Worm (Caenorhabditis elegans): ENCODE results near the gene pqn-32.

pqn-32 gene

ce11 chrII:13130576-13130975 lies 22.8 kb downstream of the pqn-32 start:
- TF ChIP-seq lin-35 (GFP tag; optimal IDR thresholded peaks at IDR 0.05) (no peak), zip-4 (GFP tag; optimal IDR thresholded peaks at IDR 0.05) (no peak), nhr-84 (tag; optimal IDR thresholded peaks at IDR 0.05) (no peak), hlh-17 (GFP tag; optimal IDR thresholded peaks at IDR 0.05; ENCODE audit: borderline replicate concordance) (no peak), isw-1 (GFP tag; IDR thresholded peaks at IDR 0.05) (no peak), C04F5.9 (tag; optimal IDR thresholded peaks at IDR 0.05) (no peak)

- TF ChIP-seq efl-1 (optimal IDR thresholded peaks at IDR 0.05) (no peak), efl-1 (GFP tag; optimal IDR thresholded peaks at IDR 0.05 in 1 of 2) (peak in 1 of 2 experiments; percentile 13), unc-130 (tag; optimal IDR thresholded peaks at IDR 0.05) (no peak)
These were observed 31.8 kb downstream of the pqn-32 start for ce11 chrII:13139573-13139972.

- peak; percentile 13 for TF ChIP-seq nhr-85 (tag)
- no peak for TF ChIP-seq ceh-63 (GFP tag; optimal IDR thresholded peaks at IDR 0.05)
- TF ChIP-seq F16B12.6 (tag; optimal IDR thresholded peaks at IDR 0.05) = no peak
These were observed 34.6 kb downstream of the pqn-32 start for ce11 chrII:13142372-13142771.

ce11 chrII:13145204-13145603 lies 37.4 kb downstream of the pqn-32 start, which contains the start of gene mltn-1:
Gene mltn-1 (minus strand): TSS chrII:13145225.
- no peak for TF ChIP-seq rnt-1 (tag; optimal IDR thresholded peaks at IDR 0.05)
- peak; percentile 22 for TF ChIP-seq unc-130 (tag; optimal IDR thresholded peaks at IDR 0.05)
- peak in 1 of 6 experiments; percentile 82 for TF ChIP-seq elt-3 (tag; optimal IDR thresholded peaks at IDR 0.05)
- TF ChIP-seq snpc-4 (tag; optimal IDR thresholded peaks at IDR 0.05) = no peak
- TF ChIP-seq mdl-1 (tag; optimal IDR thresholded peaks at IDR 0.05) = peak in 1 of 2 experiments; percentile 36
- TF ChIP-seq blmp-1 (tag; optimal IDR thresholded peaks at IDR 0.05) = peak; percentile 77
- no peak for TF ChIP-seq nhr-90 (tag; optimal IDR thresholded peaks at IDR 0.05; ENCODE audit: poor library complexity)
- no peak for TF ChIP-seq efl-1 (optimal IDR thresholded peaks at IDR 0.05)
- TF ChIP-seq efl-1 (GFP tag; optimal IDR thresholded peaks at IDR 0.05 in 1 of 2) = peak in 1 of 2 experiments; percentile 77

ce11 chrII:13148247-13148646 lies 40.4 kb downstream of the pqn-32 start:
- peak; percentile 62 for TF ChIP-seq nhr-85 (tag)
- peak; percentile 90 for TF ChIP-seq blmp-1 (tag; optimal IDR thresholded peaks at IDR 0.05)
- no peak for TF ChIP-seq hlh-4 (tag; optimal IDR thresholded peaks at IDR 0.05)
- no peak for TF ChIP-seq dsc-1 (tag; optimal IDR thresholded peaks at IDR 0.05)
- TF ChIP-seq lsy-2 (tag; optimal IDR thresholded peaks at IDR 0.05) = peak in 1 of 2 experiments; percentile 19
- no peak for TF ChIP-seq mdl-1 (tag; optimal IDR thresholded peaks at IDR 0.05)
- no peak for TF ChIP-seq snu-23 (GFP tag; optimal IDR thresholded peaks at IDR 0.05)
- no peak for TF ChIP-seq lir-3 (tag; optimal IDR thresholded peaks at IDR 0.05; ENCODE audit: poor library complexity)
- no peak for TF ChIP-seq nhr-12 (tag; optimal IDR thresholded peaks at IDR 0.05)
- no peak for TF ChIP-seq Y116A8C.19 (tag; optimal IDR thresholded peaks at IDR 0.05; ENCODE audit: borderline replicate concordance)
- peak; percentile 11 for TF ChIP-seq nhr-20 (tag; optimal IDR thresholded peaks at IDR 0.05)
- peak in 2 of 6 experiments; percentile 7 to 88 for TF ChIP-seq elt-3 (tag; optimal IDR thresholded peaks at IDR 0.05)
- no peak for TF ChIP-seq pax-3 (tag; optimal IDR thresholded peaks at IDR 0.05)
- TF ChIP-seq sptf-1 (tag; optimal IDR thresholded peaks at IDR 0.05) = no peak
- no peak for TF ChIP-seq fkh-8 (tag; optimal IDR thresholded peaks at IDR 0.05)
- TF ChIP-seq F16B12.6 (tag; optimal IDR thresholded peaks at IDR 0.05) = no peak

ce11 chrII:13149965-13150364 lies 42.1 kb downstream of the pqn-32 start:
- TF ChIP-seq snpc-4 (tag; optimal IDR thresholded peaks at IDR 0.05) (no peak), lin-14 (GFP tag; optimal IDR thresholded peaks at IDR 0.05) (no peak), nhr-20 (tag; optimal IDR thresholded peaks at IDR 0.05) (peak; percentile 12), elt-3 (tag; optimal IDR thresholded peaks at IDR 0.05) (peak in 2 of 6 experiments; percentile 78 to 91), efl-3 (GFP tag; optimal IDR thresholded peaks at IDR 0.05) (no peak), zag-1 (tag; optimal IDR thresholded peaks at IDR 0.05) (no peak), lin-13 (GFP tag; optimal IDR thresholded peaks at IDR 0.05) (no peak), snu-23 (GFP tag; optimal IDR thresholded peaks at IDR 0.05) (peak; percentile 18), aly-2 (tag; optimal IDR thresholded peaks at IDR 0.05) (no peak), zip-4 (GFP tag; optimal IDR thresholded peaks at IDR 0.05) (no peak), ces-1 (GFP tag; optimal IDR thresholded peaks at IDR 0.05) (no peak), efl-1 (optimal IDR thresholded peaks at IDR 0.05) (no peak), efl-1 (GFP tag; optimal IDR thresholded peaks at IDR 0.05 in 1 of 2) (peak in 1 of 2 experiments; percentile 43), ceh-90 (tag; optimal IDR thresholded peaks at IDR 0.05) (no peak), nhr-85 (tag) (peak; percentile 6), nhr-77 (tag; optimal IDR thresholded peaks at IDR 0.05) (no peak), blmp-1 (tag; optimal IDR thresholded peaks at IDR 0.05) (peak; percentile 88), dpl-1 (GFP tag; optimal IDR thresholded peaks at IDR 0.05) (peak in 1 of 3 experiments; percentile 4), nhr-28 (tag; optimal IDR thresholded peaks at IDR 0.05) (no peak), dsc-1 (tag; optimal IDR thresholded peaks at IDR 0.05) (no peak), nhr-76 (tag; optimal IDR thresholded peaks at IDR 0.05) (no peak), tbx-2 (tag; optimal IDR thresholded peaks at IDR 0.05) (peak; percentile 8), Y116A8C.19 (tag; optimal IDR thresholded peaks at IDR 0.05; ENCODE audit: borderline replicate concordance) (no peak)

All from whole organism, L1 larva.